Fruit fly (Drosophila melanogaster) whole organism, pupa: ENCODE results near the gene ND-20L.

ENCODE experiments used
- CG10348 ChIP-seq: fragments of 200-800 bp; sonication (Bioruptor generic); IDR thresholded peaks from 2 replicates; pipeline ENCODE4 v1.3.6; 2022; ENCODE audit warnings: missing biosample characterization, missing genetic modification characterization
- CG12605 ChIP-seq: fragments of 200-800 bp; sonication (Bioruptor generic); IDR thresholded peaks from 2 replicates; pipeline ENCODE4 v1.3.6; 2022; ENCODE audit warnings: missing biosample characterization, missing genetic modification characterization
- CG13204 ChIP-seq: fragments of 200-800 bp; sonication (Bioruptor generic); optimal IDR thresholded peaks from 2 replicates; lab custom pipeline; 2018; ENCODE audit warnings: missing biosample characterization, mild to moderate bottlenecking, missing genetic modification characterization, moderate library complexity
- CG14655 ChIP-seq: fragments of 200-800 bp; sonication (Bioruptor generic); optimal IDR thresholded peaks from 3 replicates; lab custom pipeline; 2017; ENCODE audit warnings: mild to moderate bottlenecking, missing biosample characterization, missing genetic modification reagents, missing genetic modification characterization
- CG15710 ChIP-seq: fragments of 200-800 bp; sonication (Bioruptor generic); optimal IDR thresholded peaks from 2 replicates; lab custom pipeline; 2018; ENCODE audit warnings: missing biosample characterization, mild to moderate bottlenecking, missing genetic modification characterization, moderate library complexity
- CG17806 ChIP-seq: fragments of 200-800 bp; sonication (Bioruptor generic); optimal IDR thresholded peaks from 2 replicates; lab custom pipeline; 2018; ENCODE audit warnings: missing biosample characterization, mild to moderate bottlenecking, missing genetic modification characterization, moderate library complexity
- CG32121 ChIP-seq: fragments of 200-800 bp; sonication (Bioruptor generic); IDR thresholded peaks from 2 replicates; pipeline ENCODE4 v1.3.6; 2022; ENCODE audit warnings: missing biosample characterization, missing genetic modification characterization
- CG34367 ChIP-seq: fragments of 200-800 bp; sonication (Bioruptor generic); optimal IDR thresholded peaks from 2 replicates; lab custom pipeline; 2018; ENCODE audit warnings: missing biosample characterization, mild to moderate bottlenecking, missing genetic modification characterization
- CG4496 ChIP-seq: fragments of 200-800 bp; sonication (Bioruptor generic); IDR thresholded peaks from 3 replicates; pipeline ENCODE4 v1.3.6; 2022; ENCODE audit warnings: missing biosample characterization, missing genetic modification characterization
- CG8159 ChIP-seq: fragments of 200-800 bp; sonication (Bioruptor generic); optimal IDR thresholded peaks from 3 replicates; lab custom pipeline; 2018; ENCODE audit warnings: missing biosample characterization, mild to moderate bottlenecking, missing genetic modification characterization, moderate library complexity
- CG8301 ChIP-seq: fragments of 200-800 bp; sonication (Bioruptor generic); optimal IDR thresholded peaks from 2 replicates; lab custom pipeline; 2018; ENCODE audit warnings: missing biosample characterization, mild to moderate bottlenecking, missing genetic modification characterization
- CG9948 ChIP-seq: fragments of 200-800 bp; sonication (Bioruptor generic); optimal IDR thresholded peaks from 2 replicates; lab custom pipeline; 2018; ENCODE audit warnings: missing biosample characterization, mild to moderate bottlenecking, missing genetic modification characterization, moderate library complexity
- D1 ChIP-seq: fragments of 200-800 bp; sonication (Bioruptor generic); optimal IDR thresholded peaks from 2 replicates; lab custom pipeline; 2018; ENCODE audit warnings: missing biosample characterization, mild to moderate bottlenecking, missing genetic modification characterization, moderate library complexity
- EcR ChIP-seq: fragments of 200-800 bp; sonication (Bioruptor generic); optimal IDR thresholded peaks from 3 replicates; lab custom pipeline; 2019; ENCODE audit warnings: missing biosample characterization, missing genetic modification characterization, mild to moderate bottlenecking, moderate library complexity, missing genetic modification reagents
- Ets98B ChIP-seq: fragments of 200-800 bp; sonication (Bioruptor generic); IDR thresholded peaks from 2 replicates; pipeline ENCODE4 v1.3.6; 2022; ENCODE audit warnings: missing biosample characterization, missing genetic modification characterization
- Pif1A ChIP-seq: fragments of 200-800 bp; sonication (Bioruptor generic); optimal IDR thresholded peaks from 3 replicates; lab custom pipeline; 2016; ENCODE audit warnings: missing biosample characterization, missing genetic modification characterization
- Pif1B ChIP-seq: fragments of 200-800 bp; sonication (Bioruptor generic); optimal IDR thresholded peaks from 3 replicates; lab custom pipeline; 2016; ENCODE audit warnings: missing biosample characterization, missing genetic modification characterization
- Snoo ChIP-seq: fragments of 200-800 bp; sonication (Bioruptor generic); optimal IDR thresholded peaks from 3 replicates; lab custom pipeline; 2017; ENCODE audit warnings: missing biosample characterization, mild to moderate bottlenecking, missing genetic modification characterization, inconsistent platforms
- fd96Ca ChIP-seq: fragments of 200-800 bp; sonication (Bioruptor generic); IDR thresholded peaks from 3 replicates; pipeline ENCODE4 v1.3.6; 2022; ENCODE audit warnings: missing biosample characterization, missing genetic modification characterization
- gl ChIP-seq: fragments of 200-800 bp; sonication (Bioruptor generic); optimal IDR thresholded peaks from 2 replicates; lab custom pipeline; 2018; ENCODE audit warnings: missing biosample characterization, mild to moderate bottlenecking, missing genetic modification characterization
- rn ChIP-seq: fragments of 200-800 bp; sonication (Bioruptor generic); IDR thresholded peaks from 2 replicates; pipeline ENCODE4 v1.3.6; 2022; ENCODE audit warnings: missing biosample characterization, missing genetic modification characterization

ND-20L gene

dm6 chr3R:29490912-29491311, 24.6 kb upstream of the ND-20L start, which contains the start of gene Spase12:
Gene Spase12, minus strand, starts transcription at chr3R:29491150.
- TF ChIP-seq CG34367 (tag; lab: Kevin White, UChicago) (no peak), gl (tag; lab: Kevin White, UChicago) (no peak)
- TF ChIP-seq, all 21 proteins: peak for 0

- TF ChIP-seq CG32121 (GFP tag; lab: Robert Waterston, UW) (no peak), CG4496 (GFP tag; lab: Robert Waterston, UW) (peak; percentile 42; the same call in 1 of the 3 replicates), EcR (no peak), CG17806 (tag; lab: Kevin White, UChicago) (no peak)
Measured at dm6 chr3R:29493242-29493944, 22.1 kb upstream of the ND-20L start, which contains the start of the genes CG2310 and Diedel. Gene CG2310, minus strand, starts transcription at chr3R:29493518. Gene Diedel, plus strand, starts transcription at chr3R:29493852.

dm6 chr3R:29494482-29494881, 21.0 kb upstream of the ND-20L start, which contains the start of gene FipoQ:
Gene FipoQ, plus strand, starts transcription at chr3R:29494782.
- no peak for TF ChIP-seq gl (tag; lab: Kevin White, UChicago)

dm6 chr3R:29495815-29496214, 19.7 kb upstream of the ND-20L start:
- no peak for TF ChIP-seq CG13204 (GFP tag; lab: Kevin White, UChicago)

- TF ChIP-seq CG4496 (GFP tag; lab: Robert Waterston, UW) = no peak
- TF ChIP-seq CG9948 = no peak
- no peak for TF ChIP-seq CG10348 (GFP tag; lab: Robert Waterston, UW)
- no peak for TF ChIP-seq CG8159
- TF ChIP-seq gl (tag; lab: Kevin White, UChicago) = no peak
- no peak for TF ChIP-seq D1 (tag; lab: Kevin White, UChicago)
- TF ChIP-seq CG14655 (GFP tag; lab: Kevin White, UChicago) = no peak
- TF ChIP-seq CG13204 (GFP tag; lab: Kevin White, UChicago) = no peak
- TF ChIP-seq rn (GFP tag; lab: Robert Waterston, UW) = no peak
- no peak for TF ChIP-seq CG15710 (tag; lab: Kevin White, UChicago)
- no peak for TF ChIP-seq Snoo (tag; lab: Kevin White, UChicago)
- TF ChIP-seq, all 21 proteins: peak for 0
Measured at dm6 chr3R:29496315-29496714, 19.2 kb upstream of the ND-20L start.

- TF ChIP-seq CG8301 (tag; lab: Kevin White, UChicago) (no peak), CG9948 (no peak), EcR (no peak), CG17806 (tag; lab: Kevin White, UChicago) (no peak), rn (GFP tag; lab: Robert Waterston, UW) (no peak), fd96Ca (GFP tag; lab: Robert Waterston, UW) (0 out of 3 replicates have a peak, but pooled peaks have one; percentile 10)
Measured at dm6 chr3R:29502978-29503377, 12.5 kb upstream of the ND-20L start.

- TF ChIP-seq CG17806 (tag; lab: Kevin White, UChicago) = no peak
- no peak for TF ChIP-seq CG14655 (GFP tag; lab: Kevin White, UChicago)
- no peak for TF ChIP-seq CG13204 (GFP tag; lab: Kevin White, UChicago)
- TF ChIP-seq CG32121 (GFP tag; lab: Robert Waterston, UW) = no peak
- TF ChIP-seq CG8301 (tag; lab: Kevin White, UChicago) = no peak
- no peak for TF ChIP-seq gl (tag; lab: Kevin White, UChicago)
- TF ChIP-seq CG4496 (GFP tag; lab: Robert Waterston, UW) = 0 out of 3 replicates have a peak, but pooled peaks have one; percentile 13
- peak; percentile 14; the same call in 1 of the 2 replicates for TF ChIP-seq Ets98B (GFP tag; lab: Robert Waterston, UW)
- no peak for TF ChIP-seq CG12605 (GFP tag; lab: Robert Waterston, UW)
Measured at dm6 chr3R:29503406-29504116, 12.0 kb upstream of the ND-20L start, which contains the start of gene Trc8. Gene Trc8, minus strand, starts transcription at chr3R:29503797.

dm6 chr3R:29506581-29506980, 8.9 kb upstream of the ND-20L start:
- TF ChIP-seq CG4496 (GFP tag; lab: Robert Waterston, UW) (peak; percentile 59), fd96Ca (GFP tag; lab: Robert Waterston, UW) (peak; percentile 55; the same call in 1 of the 3 replicates), Snoo (tag; lab: Kevin White, UChicago) (peak; percentile 9), CG34367 (tag; lab: Kevin White, UChicago) (no peak), rn (GFP tag; lab: Robert Waterston, UW) (peak; percentile 56), CG15710 (tag; lab: Kevin White, UChicago) (peak; percentile 36), D1 (tag; lab: Kevin White, UChicago) (no peak), CG17806 (tag; lab: Kevin White, UChicago) (no peak), EcR (no peak), gl (tag; lab: Kevin White, UChicago) (no peak), CG8159 (peak; percentile 38), CG13204 (GFP tag; lab: Kevin White, UChicago) (peak; percentile 18), Pif1A (no peak), CG32121 (GFP tag; lab: Robert Waterston, UW) (peak; percentile 39; the same call in 1 of the 2 replicates), CG8301 (tag; lab: Kevin White, UChicago) (no peak), CG14655 (GFP tag; lab: Kevin White, UChicago) (no peak), Ets98B (GFP tag; lab: Robert Waterston, UW) (peak; percentile 64), CG10348 (GFP tag; lab: Robert Waterston, UW) (no peak), CG12605 (GFP tag; lab: Robert Waterston, UW) (0 out of 2 replicates have a peak, but pooled peaks have one; percentile 17), Pif1B (GFP tag; lab: Kevin White, UChicago) (no peak), CG9948 (no peak)
